Comparison of ENCODE assay signal across 4 fruit fly cellular contexts in genomic region chr3L:1256061-1256780, dm6.
A peak's percentile ranks its signal among the peaks of the same experiment; 100 is the strongest.
TF ChIP-seq lines count a peak whose summit lies in the region.

tfc (plus strand) TSS chr3L:1256449.

- TF ChIP-seq CTCF in whole organism, embryonic (GFP tag; optimal IDR thresholded peaks at IDR 0.05; lab: Kevin White, UChicago), result no peak

TF ChIP-seq in whole organism, embryonic, 481 proteins besides CTCF, POLR2A, EP300 and RAD21 (continues in another document):
- TF ChIP-seq kah (GFP tag; optimal IDR thresholded peaks at IDR 0.05; lab: Kevin White, UChicago) (no peak), ewg (GFP tag; optimal IDR thresholded peaks at IDR 0.05; lab: Kevin White, UChicago) (no peak), odd (GFP tag; optimal IDR thresholded peaks at IDR 0.05; lab: Kevin White, UChicago) (peak; percentile 6), E2f1 (GFP tag; IDR thresholded peaks at IDR 0.05; lab: Robert Waterston, UW) (no peak), CG6175 (GFP tag; IDR thresholded peaks at IDR 0.05; lab: Robert Waterston, UW) (no peak), dm (GFP tag; optimal IDR thresholded peaks at IDR 0.05; lab: Kevin White, UChicago) (no peak), Blimp-1 (GFP tag; optimal IDR thresholded peaks at IDR 0.05; lab: Kevin White, UChicago) (peak; percentile 89), CG14441 (GFP tag; IDR thresholded peaks at IDR 0.05; lab: Robert Waterston, UW) (no peak), CG5180 (GFP tag; optimal IDR thresholded peaks at IDR 0.05; lab: Kevin White, UChicago) (peak; percentile 83), Dip3 (GFP tag; optimal IDR thresholded peaks at IDR 0.05; lab: Kevin White, UChicago) (no peak), Deaf1 (tag; optimal IDR thresholded peaks at IDR 0.05; lab: Kevin White, UChicago) (peak; percentile 90), zen2 (GFP tag; IDR thresholded peaks at IDR 0.05; lab: Robert Waterston, UW; ENCODE audit: partially characterized antibody) (0 out of 3 replicates have a peak, but pooled peaks have one; percentile 19), fd64A (GFP tag; optimal IDR thresholded peaks at IDR 0.05; lab: Kevin White, UChicago) (no peak), Aef1 (GFP tag; IDR thresholded peaks at IDR 0.05; lab: Robert Waterston, UW) (no peak), Lhr (GFP tag; optimal IDR thresholded peaks at IDR 0.05; lab: Kevin White, UChicago) (no peak), pros (GFP tag; optimal IDR thresholded peaks at IDR 0.05; lab: Kevin White, UChicago) (no peak), Ada2b (GFP tag; IDR thresholded peaks at IDR 0.05; lab: Robert Waterston, UW) (no peak), kni (GFP tag; optimal IDR thresholded peaks at IDR 0.05; lab: Kevin White, UChicago) (peak; percentile 65), nom (GFP tag; optimal IDR thresholded peaks at IDR 0.05; lab: Kevin White, UChicago) (peak; percentile 55), Eip74EF (GFP tag; optimal IDR thresholded peaks at IDR 0.05; lab: Kevin White, UChicago) (peak in 1 of 2 experiments; percentile 14), CG13287 (GFP tag; IDR thresholded peaks at IDR 0.05; lab: Robert Waterston, UW; ENCODE audit: partially characterized antibody) (0 out of 2 replicates have a peak, but pooled peaks have one; percentile 20), CG4730 (GFP tag; IDR thresholded peaks at IDR 0.05; lab: Robert Waterston, UW) (no peak)

TF ChIP-seq in whole organism, prepupa, 60 proteins besides CTCF, POLR2A, EP300 and RAD21:
- TF ChIP-seq CG15336 (GFP tag; IDR thresholded peaks at IDR 0.05; lab: Robert Waterston, UW), result peak; percentile 23; the same call in 1 of the 2 replicates
- TF ChIP-seq achi (GFP tag; optimal IDR thresholded peaks at IDR 0.05; lab: Kevin White, UChicago), result peak; percentile 13
- TF ChIP-seq Blimp-1 (GFP tag; optimal IDR thresholded peaks at IDR 0.05; lab: Kevin White, UChicago), result peak; percentile 94
- no peak for TF ChIP-seq OdsH (GFP tag; optimal IDR thresholded peaks at IDR 0.05; lab: Kevin White, UChicago)
- no peak for TF ChIP-seq CG4318 (GFP tag; optimal IDR thresholded peaks at IDR 0.05; lab: Kevin White, UChicago)
- TF ChIP-seq dac (GFP tag; optimal IDR thresholded peaks at IDR 0.05; lab: Kevin White, UChicago), result no peak
- TF ChIP-seq CG1621 (tag; optimal IDR thresholded peaks at IDR 0.05; lab: Kevin White, UChicago), result peak; percentile 19
- TF ChIP-seq vri (GFP tag; optimal IDR thresholded peaks at IDR 0.05; lab: Kevin White, UChicago), result peak; percentile 72
- TF ChIP-seq CG6276 (GFP tag; optimal IDR thresholded peaks at IDR 0.05; lab: Kevin White, UChicago), result peak; percentile 10
- TF ChIP-seq CG6792 (GFP tag; optimal IDR thresholded peaks at IDR 0.05; lab: Kevin White, UChicago), result peak; percentile 4
- TF ChIP-seq Eip78C (GFP tag; lab: Kevin White, UChicago), result peak; percentile 72
- TF ChIP-seq CG8119 (GFP tag; IDR thresholded peaks at IDR 0.05; lab: Robert Waterston, UW), result peak; percentile 37; the same call in 2 of the 3 replicates
- peak; percentile 64 for TF ChIP-seq CG6854 (GFP tag; optimal IDR thresholded peaks at IDR 0.05; lab: Kevin White, UChicago)
- TF ChIP-seq Smox (GFP tag; optimal IDR thresholded peaks at IDR 0.05; lab: Kevin White, UChicago), result no peak
- TF ChIP-seq eg (GFP tag; IDR thresholded peaks at IDR 0.05; lab: Robert Waterston, UW), result peak; percentile 52; the same call in 2 of the 3 replicates
- peak; percentile 16 for TF ChIP-seq net (GFP tag; optimal IDR thresholded peaks at IDR 0.05; lab: Kevin White, UChicago)
- TF ChIP-seq Gug (GFP tag; IDR thresholded peaks at IDR 0.05; lab: Robert Waterston, UW), result no peak
- peak in 1 of 2 experiments; percentile 28 for TF ChIP-seq ss (GFP tag; optimal IDR thresholded peaks at IDR 0.05; lab: Kevin White, UChicago)
- no peak for TF ChIP-seq Eip75B (GFP tag; optimal IDR thresholded peaks at IDR 0.05; lab: Kevin White, UChicago)
- TF ChIP-seq dsx (GFP tag; optimal IDR thresholded peaks at IDR 0.05; lab: Kevin White, UChicago; ENCODE audit: poor library complexity, severe bottlenecking), result peak; percentile 8
- no peak; the same call in 1 of the 3 replicates for TF ChIP-seq CG6163 (GFP tag; IDR thresholded peaks at IDR 0.05; lab: Robert Waterston, UW)
- TF ChIP-seq Sox102F (GFP tag; optimal IDR thresholded peaks at IDR 0.05; lab: Kevin White, UChicago), result peak; percentile 34
- TF ChIP-seq CG3919 (GFP tag; optimal IDR thresholded peaks at IDR 0.05; lab: Kevin White, UChicago), result peak; percentile 23

TF ChIP-seq in whole organism, pupa, 21 proteins besides CTCF, POLR2A, EP300 and RAD21:
- TF ChIP-seq Ets98B (GFP tag; IDR thresholded peaks at IDR 0.05; lab: Robert Waterston, UW) (peak; percentile 50; the same call in 1 of the 2 replicates), CG14655 (GFP tag; optimal IDR thresholded peaks at IDR 0.05; lab: Kevin White, UChicago) (no peak), rn (GFP tag; IDR thresholded peaks at IDR 0.05; lab: Robert Waterston, UW) (no peak), CG15710 (tag; optimal IDR thresholded peaks at IDR 0.05; lab: Kevin White, UChicago) (no peak), fd96Ca (GFP tag; IDR thresholded peaks at IDR 0.05; lab: Robert Waterston, UW) (peak; percentile 20; the same call in 1 of the 3 replicates), CG34367 (tag; optimal IDR thresholded peaks at IDR 0.05; lab: Kevin White, UChicago) (no peak), CG13204 (GFP tag; optimal IDR thresholded peaks at IDR 0.05; lab: Kevin White, UChicago) (peak; percentile 66), CG32121 (GFP tag; IDR thresholded peaks at IDR 0.05; lab: Robert Waterston, UW) (no peak), CG12605 (GFP tag; IDR thresholded peaks at IDR 0.05; lab: Robert Waterston, UW) (peak; percentile 49), CG8159 (tag; optimal IDR thresholded peaks at IDR 0.05; lab: Kevin White, UChicago) (no peak), CG4496 (GFP tag; IDR thresholded peaks at IDR 0.05; lab: Robert Waterston, UW) (no peak; the same call in 1 of the 3 replicates), Pif1A (GFP tag; optimal IDR thresholded peaks at IDR 0.05; lab: Kevin White, UChicago) (peak; percentile 29), CG8301 (tag; optimal IDR thresholded peaks at IDR 0.05; lab: Kevin White, UChicago) (no peak), CG17806 (tag; optimal IDR thresholded peaks at IDR 0.05; lab: Kevin White, UChicago) (no peak), CG10348 (GFP tag; IDR thresholded peaks at IDR 0.05; lab: Robert Waterston, UW) (no peak), gl (tag; optimal IDR thresholded peaks at IDR 0.05; lab: Kevin White, UChicago) (no peak), Pif1B (GFP tag; optimal IDR thresholded peaks at IDR 0.05; lab: Kevin White, UChicago) (no peak), EcR (GFP tag; optimal IDR thresholded peaks at IDR 0.05; lab: Kevin White, UChicago) (peak; percentile 61)

TF ChIP-seq in whole organism, wandering third instar larva, 38 proteins besides CTCF, POLR2A, EP300 and RAD21:
- TF ChIP-seq N (GFP tag; optimal IDR thresholded peaks at IDR 0.05; lab: Kevin White, UChicago) (no peak), Hnf4 (GFP tag; optimal IDR thresholded peaks at IDR 0.05; lab: Kevin White, UChicago) (no peak), br (GFP tag; optimal IDR thresholded peaks at IDR 0.05; lab: Kevin White, UChicago) (peak; percentile 7), Myc (optimal IDR thresholded peaks at IDR 0.05; lab: Kevin White, UChicago) (no peak), h (GFP tag; optimal IDR thresholded peaks at IDR 0.05; lab: Kevin White, UChicago) (peak; percentile 65), Dif (GFP tag; optimal IDR thresholded peaks at IDR 0.05; lab: Kevin White, UChicago; ENCODE audit: partially characterized antibody) (peak; percentile 23), jim (GFP tag; optimal IDR thresholded peaks at IDR 0.05; lab: Kevin White, UChicago) (peak; percentile 12), rgr (GFP tag; optimal IDR thresholded peaks at IDR 0.05; lab: Kevin White, UChicago) (peak; percentile 9), CG9705 (GFP tag; optimal IDR thresholded peaks at IDR 0.05; lab: Kevin White, UChicago) (no peak), foxo (GFP tag; optimal IDR thresholded peaks at IDR 0.05; lab: Kevin White, UChicago) (peak in 1 of 2 experiments; percentile 10), Hr83 (GFP tag; optimal IDR thresholded peaks at IDR 0.05; lab: Kevin White, UChicago; ENCODE audit: poor library complexity, severe bottlenecking) (peak; percentile 17), Sp1 (GFP tag; optimal IDR thresholded peaks at IDR 0.05; lab: Kevin White, UChicago) (peak; percentile 15), dmrt93B (GFP tag; optimal IDR thresholded peaks at IDR 0.05; lab: Kevin White, UChicago) (no peak), Rel (GFP tag; optimal IDR thresholded peaks at IDR 0.05; lab: Kevin White, UChicago) (no peak), Rel (tag; optimal IDR thresholded peaks at IDR 0.05; lab: Kevin White, UChicago) (peak; percentile 17), sv (GFP tag; optimal IDR thresholded peaks at IDR 0.05; lab: Kevin White, UChicago) (no peak), Mio (GFP tag; optimal IDR thresholded peaks at IDR 0.05; lab: Kevin White, UChicago) (no peak), lola (GFP tag; optimal IDR thresholded peaks at IDR 0.05; lab: Kevin White, UChicago) (no peak), OdsH (GFP tag; optimal IDR thresholded peaks at IDR 0.05; lab: Kevin White, UChicago) (no peak), fru (GFP tag; optimal IDR thresholded peaks at IDR 0.05; lab: Kevin White, UChicago) (peak; percentile 35), Vsx2 (GFP tag; optimal IDR thresholded peaks at IDR 0.05; lab: Kevin White, UChicago; ENCODE audit: partially characterized antibody) (peak; percentile 43), ey (GFP tag; optimal IDR thresholded peaks at IDR 0.05; lab: Kevin White, UChicago) (no peak), Dfd (GFP tag; optimal IDR thresholded peaks at IDR 0.05; lab: Kevin White, UChicago) (no peak)

Comparison
In these comparisons a context has a peak if more than half of its experiments do, and no peak if none do; other contexts are left out.
1. Of the 7 proteins assayed by ChIP-seq in both whole organism, embryonic and whole organism, prepupa: peak only in whole organism, embryonic: none; only in whole organism, prepupa: CG6854 and Sox102F; in both: Blimp-1; in neither: 4.